Worm (Caenorhabditis elegans): Measurements from ENCODE around the gene str-33.

DNA sequence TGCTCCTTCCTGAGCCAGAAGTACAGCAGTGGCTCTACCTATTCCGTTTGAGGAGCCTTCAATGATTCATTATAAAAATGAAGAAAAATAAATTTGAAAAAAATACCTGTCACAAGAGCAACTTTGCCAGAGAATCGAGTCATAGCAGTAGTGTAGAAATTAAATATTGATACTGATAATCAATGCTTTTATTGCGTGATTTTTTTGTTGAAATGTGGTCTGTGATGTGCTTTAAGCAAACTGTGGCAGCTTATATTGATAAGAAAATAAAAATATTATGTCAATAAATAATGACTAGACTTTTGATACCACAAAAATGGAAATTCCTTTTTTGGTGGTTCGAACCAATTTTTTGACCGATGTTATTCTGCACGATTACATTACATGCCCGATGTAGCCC is 36.7 kb downstream of the str-33 start, which contains the start of gene dhs-14:
- TF ChIP-seq zag-1 (tag; optimal IDR thresholded peaks at IDR 0.05) (no peak), sptf-1 (tag; optimal IDR thresholded peaks at IDR 0.05) (no peak)

Data from whole organism, L1 larva.